Fruit fly (Drosophila melanogaster) whole organism: ENCODE data around the gene galectin.

Source experiments
- CG8478 ChIP-seq: fragments of >200 bp; optimal IDR thresholded peaks from 2 replicates; lab custom pipeline; 2018; ENCODE audit warnings: inconsistent platforms
- EcR ChIP-seq, 2 experiments: fragments of >200 bp; optimal IDR thresholded peaks; 2 replicates each; lab custom pipeline; 2017; ENCODE audit warnings: missing biosample characterization in 2 of 2, missing genetic modification characterization in 2 of 2, missing genetic modification reagents in 2 of 2
- pan ChIP-seq: fragments of >200 bp; optimal IDR thresholded peaks from 2 replicates; lab custom pipeline; 2017
- psq ChIP-seq: fragments of >200 bp; optimal IDR thresholded peaks from 2 replicates; lab custom pipeline; 2017

- TF ChIP-seq EcR (GFP tag; optimal IDR thresholded peaks at IDR 0.05; lab: Kevin White, UChicago), result no peak
- TF ChIP-seq pan (lab: Kevin White, UChicago), result no peak
- TF ChIP-seq CG8478 (lab: Kevin White, UChicago), result no peak
- TF ChIP-seq psq (lab: Kevin White, UChicago), result no peak
Measured at dm6 chr2L:81198-81597, 9.6 kb downstream of the galectin start.
